Worm (Caenorhabditis elegans) whole organism, late embryonic: ENCODE results near the gene nas-15.

Experiments
- C08G9.2 ChIP-seq: sonication (generic microtip); optimal IDR thresholded peaks from 2 replicates; lab custom pipeline; 2016; ENCODE audit warnings: mild to moderate bottlenecking, missing genetic modification characterization, moderate library complexity, missing compliant biosample characterization
- C38D4.7 ChIP-seq: fragments of 200-800 bp; sonication (Bioruptor generic); optimal IDR thresholded peaks from 2 replicates; lab custom pipeline; 2018; ENCODE audit warnings: mild to moderate bottlenecking, missing genetic modification characterization, moderate library complexity, missing compliant biosample characterization
- K02D7.2 ChIP-seq: sonication (generic microtip); optimal IDR thresholded peaks from 2 replicates; lab custom pipeline; 2017; ENCODE audit warnings: mild to moderate bottlenecking, missing genetic modification characterization, missing compliant biosample characterization
- T23F11.4 ChIP-seq: fragments of 200-800 bp; sonication (Bioruptor generic); optimal IDR thresholded peaks from 2 replicates; lab custom pipeline; 2018; ENCODE audit warnings: mild to moderate bottlenecking, missing genetic modification characterization, missing compliant biosample characterization
- ahr-1 ChIP-seq: sonication (generic microtip); optimal IDR thresholded peaks from 2 replicates; lab custom pipeline; 2016; ENCODE audit warnings: missing genetic modification characterization, missing compliant biosample characterization
- ama-1 ChIP-seq: fragments of 150-350 bp; optimal IDR thresholded peaks from 2 replicates; lab custom pipeline; 2014
- ceh-14 ChIP-seq: sonication (generic microtip); optimal IDR thresholded peaks from 2 replicates; lab custom pipeline; 2016; ENCODE audit warnings: missing genotype, missing genetic modification characterization, missing compliant biosample characterization
- ceh-19 ChIP-seq: fragments of 200-800 bp; sonication (Bioruptor generic); optimal IDR thresholded peaks from 2 replicates; lab custom pipeline; 2018; ENCODE audit warnings: mild to moderate bottlenecking, missing genetic modification characterization, missing compliant biosample characterization
- ceh-30 ChIP-seq: fragments of 150-350 bp; optimal IDR thresholded peaks from 2 replicates; lab custom pipeline; 2014; ENCODE audit warnings: missing biosample characterization, missing genetic modification characterization
- ceh-31 ChIP-seq: sonication (generic microtip); optimal IDR thresholded peaks from 2 replicates; lab custom pipeline; 2016; ENCODE audit warnings: missing genetic modification characterization, missing compliant biosample characterization
- ceh-34 ChIP-seq: sonication (generic microtip); optimal IDR thresholded peaks from 2 replicates; lab custom pipeline; 2016; ENCODE audit warnings: mild to moderate bottlenecking, missing genetic modification characterization, missing compliant biosample characterization
- ceh-45 ChIP-seq: fragments of 200-800 bp; sonication (Bioruptor generic); IDR thresholded peaks from 2 replicates; pipeline ENCODE4 v1.3.6; 2022; ENCODE audit warnings: missing genetic modification reagents, missing genetic modification characterization, missing compliant biosample characterization
- ceh-48 ChIP-seq: sonication (generic microtip); optimal IDR thresholded peaks from 2 replicates; lab custom pipeline; 2016; ENCODE audit warnings: missing genetic modification characterization, inconsistent platforms, missing compliant biosample characterization
- ceh-6 ChIP-seq: fragments of 200-800 bp; sonication (Bioruptor generic); optimal IDR thresholded peaks from 2 replicates; lab custom pipeline; 2018; ENCODE audit warnings: mild to moderate bottlenecking, missing genetic modification characterization, missing compliant biosample characterization
- ceh-9 ChIP-seq: sonication (generic microtip); optimal IDR thresholded peaks from 2 replicates; lab custom pipeline; 2016; ENCODE audit warnings: mild to moderate bottlenecking, missing genetic modification characterization, inconsistent platforms, missing compliant biosample characterization
- elt-4 ChIP-seq: sonication (generic microtip); optimal IDR thresholded peaks from 2 replicates; lab custom pipeline; 2016; ENCODE audit warnings: missing genetic modification characterization, missing compliant biosample characterization
- ets-4 ChIP-seq: sonication (generic microtip); optimal IDR thresholded peaks from 2 replicates; lab custom pipeline; 2016; ENCODE audit warnings: missing genetic modification characterization, missing compliant biosample characterization
- eyg-1 ChIP-seq: sonication (generic microtip); optimal IDR thresholded peaks from 2 replicates; lab custom pipeline; 2016; ENCODE audit warnings: missing genotype, missing genetic modification characterization, missing compliant biosample characterization
- fax-1 ChIP-seq: sonication (generic microtip); optimal IDR thresholded peaks from 2 replicates; lab custom pipeline; 2016; ENCODE audit warnings: missing genotype, missing genetic modification characterization, missing compliant biosample characterization
- fkh-10 ChIP-seq: fragments of 150-350 bp; optimal IDR thresholded peaks from 2 replicates; lab custom pipeline; 2014; ENCODE audit warnings: missing biosample characterization, missing genetic modification reagents, missing genetic modification characterization
- gmeb-2 ChIP-seq: sonication (generic microtip); optimal IDR thresholded peaks from 2 replicates; lab custom pipeline; 2016; ENCODE audit warnings: missing genetic modification characterization, inconsistent platforms, missing compliant biosample characterization
- hlh-15 ChIP-seq: sonication (generic microtip); optimal IDR thresholded peaks from 2 replicates; lab custom pipeline; 2016; ENCODE audit warnings: missing genetic modification characterization, missing compliant biosample characterization
- hlh-30 ChIP-seq: sonication (generic microtip); optimal IDR thresholded peaks from 2 replicates; lab custom pipeline; 2017; ENCODE audit warnings: antibody characterized with exemption, missing genetic modification characterization, missing compliant biosample characterization; ENCODE audit not compliant: insufficient read depth
- hlh-6 ChIP-seq: sonication (generic microtip); optimal IDR thresholded peaks from 2 replicates; lab custom pipeline; 2016; ENCODE audit warnings: missing genotype, missing genetic modification characterization, missing compliant biosample characterization
- hlh-8 ChIP-seq: sonication (generic microtip); optimal IDR thresholded peaks from 2 replicates; lab custom pipeline; 2016; ENCODE audit warnings: missing genotype, missing genetic modification characterization, missing compliant biosample characterization
- lim-6 ChIP-seq: sonication (generic microtip); optimal IDR thresholded peaks from 2 replicates; lab custom pipeline; 2016; ENCODE audit warnings: missing genetic modification characterization, missing compliant biosample characterization
- madf-2 ChIP-seq: sonication (generic microtip); optimal IDR thresholded peaks from 2 replicates; lab custom pipeline; 2017; ENCODE audit warnings: missing genetic modification characterization, missing compliant biosample characterization
- nfya-1 ChIP-seq: sonication (generic microtip); optimal IDR thresholded peaks from 2 replicates; lab custom pipeline; 2017; ENCODE audit warnings: missing genetic modification characterization, mild to moderate bottlenecking, missing compliant biosample characterization, antibody characterized with exemption, moderate library complexity
- nhr-11 ChIP-seq: fragments of 150-350 bp; optimal IDR thresholded peaks from 2 replicates; lab custom pipeline; 2014; ENCODE audit warnings: missing biosample characterization, missing genetic modification characterization
- nhr-232 ChIP-seq: sonication (generic microtip); optimal IDR thresholded peaks from 2 replicates; lab custom pipeline; 2016; ENCODE audit warnings: missing genetic modification characterization, missing compliant biosample characterization
- odd-2 ChIP-seq: sonication (generic microtip); optimal IDR thresholded peaks from 2 replicates; lab custom pipeline; 2017; ENCODE audit warnings: antibody characterized with exemption, mild to moderate bottlenecking, missing genetic modification characterization, missing compliant biosample characterization
- pat-9 ChIP-seq: fragments of 200-800 bp; sonication (Bioruptor generic); optimal IDR thresholded peaks from 2 replicates; lab custom pipeline; 2018; ENCODE audit warnings: mild to moderate bottlenecking, missing genetic modification characterization, moderate library complexity, missing compliant biosample characterization
- pax-1 ChIP-seq: fragments of 150-350 bp; optimal IDR thresholded peaks from 2 replicates; lab custom pipeline; 2014; ENCODE audit warnings: missing biosample characterization, missing genetic modification characterization
- pha-2 ChIP-seq: sonication (generic microtip); optimal IDR thresholded peaks from 2 replicates; lab custom pipeline; 2017; ENCODE audit warnings: mild to moderate bottlenecking, missing genetic modification characterization, missing compliant biosample characterization
- pha-4 ChIP-seq: fragments of 150-350 bp; optimal IDR thresholded peaks from 2 replicates; lab custom pipeline; 2018; ENCODE audit warnings: missing biosample characterization, missing genetic modification reagents, missing genetic modification characterization
- pqm-1 ChIP-seq: sonication (generic microtip); optimal IDR thresholded peaks from 2 replicates; lab custom pipeline; 2016; ENCODE audit warnings: missing genetic modification characterization, missing compliant biosample characterization
- pros-1 ChIP-seq: fragments of 150-350 bp; optimal IDR thresholded peaks from 2 replicates; lab custom pipeline; 2014; ENCODE audit warnings: missing biosample characterization, missing genetic modification reagents, missing genetic modification characterization
- ref-2 ChIP-seq: sonication (generic microtip); optimal IDR thresholded peaks from 2 replicates; lab custom pipeline; 2016; ENCODE audit warnings: missing genetic modification characterization, missing compliant biosample characterization
- rnt-1 ChIP-seq: sonication (generic microtip); optimal IDR thresholded peaks from 2 replicates; lab custom pipeline; 2016; ENCODE audit warnings: missing genetic modification characterization, missing compliant biosample characterization
- sox-4 ChIP-seq: sonication (generic microtip); optimal IDR thresholded peaks from 2 replicates; lab custom pipeline; 2017; ENCODE audit warnings: mild to moderate bottlenecking, missing genetic modification characterization, inconsistent platforms, missing compliant biosample characterization
- syd-9 ChIP-seq: sonication (generic microtip); optimal IDR thresholded peaks from 2 replicates; lab custom pipeline; 2016; ENCODE audit warnings: mild to moderate bottlenecking, missing genetic modification characterization, moderate library complexity, missing compliant biosample characterization
- tbx-2 ChIP-seq: sonication (generic microtip); optimal IDR thresholded peaks from 2 replicates; lab custom pipeline; 2016; ENCODE audit warnings: missing genetic modification characterization, missing compliant biosample characterization
- tbx-7 ChIP-seq: sonication (generic microtip); optimal IDR thresholded peaks from 2 replicates; lab custom pipeline; 2016; ENCODE audit warnings: missing genotype, missing genetic modification characterization, missing compliant biosample characterization
- ttx-3 ChIP-seq: sonication (generic microtip); optimal IDR thresholded peaks from 2 replicates; lab custom pipeline; 2016; ENCODE audit warnings: missing genetic modification reagents, missing genetic modification characterization, missing compliant biosample characterization
- unc-3 ChIP-seq, 2 experiments: fragments of 200-800 bp in 1 of 2; sonication (Bioruptor generic) in 1 of 2; sonication (generic microtip) in 1 of 2; conservative IDR thresholded peaks in 1 of 2; optimal IDR thresholded peaks in 1 of 2; 2 replicates each; pipeline versions ENCODE4 v1.3.6 to Lab custom; 2016 to 2022; ENCODE audit warnings: missing compliant biosample characterization in 2 of 2, missing genetic modification characterization in 2 of 2, missing genetic modification reagents in 1 of 2
- unc-42 ChIP-seq: sonication (generic microtip); optimal IDR thresholded peaks from 2 replicates; lab custom pipeline; 2016; ENCODE audit warnings: missing genotype, missing genetic modification characterization, missing compliant biosample characterization
- unc-55 ChIP-seq: sonication (generic microtip); optimal IDR thresholded peaks from 2 replicates; lab custom pipeline; 2017; ENCODE audit warnings: missing biosample characterization, missing genetic modification reagents, missing genetic modification characterization
- unc-86 ChIP-seq: sonication (generic microtip); optimal IDR thresholded peaks from 2 replicates; lab custom pipeline; 2016; ENCODE audit warnings: missing genetic modification characterization, missing compliant biosample characterization
- ztf-16 ChIP-seq: sonication (generic microtip); optimal IDR thresholded peaks from 2 replicates; lab custom pipeline; 2017; ENCODE audit warnings: missing genetic modification characterization, missing compliant biosample characterization

nas-15 gene

ce11 chrX:777421-777820 is at the start of gene nas-15:
TSS of gene nas-15 (plus strand) at chrX:777721.
- TF ChIP-seq unc-3 (GFP tag; conservative IDR thresholded peaks at IDR 0.05; lab: Robert Waterston, UW) (no peak), unc-3 (tag; optimal IDR thresholded peaks at IDR 0.05; lab: Kevin White, UChicago) (no peak), ceh-31 (tag; lab: Kevin White, UChicago) (no peak), C08G9.2 (tag; lab: Kevin White, UChicago) (no peak), elt-4 (no peak), hlh-15 (tag; lab: Kevin White, UChicago) (no peak), lim-6 (no peak), ceh-30 (no peak), pros-1 (tag; lab: Kevin White, UChicago) (no peak), pha-4 (no peak), unc-55 (GFP tag; lab: Kevin White, UChicago) (no peak), C38D4.7 (GFP tag; lab: Kevin White, UChicago) (no peak), ets-4 (tag; lab: Kevin White, UChicago) (no peak), tbx-7 (tag; lab: Kevin White, UChicago) (no peak), madf-2 (tag; lab: Kevin White, UChicago) (no peak), syd-9 (no peak), hlh-6 (tag; lab: Kevin White, UChicago) (no peak), fax-1 (tag; lab: Kevin White, UChicago) (no peak), pax-1 (no peak), ttx-3 (tag; lab: Kevin White, UChicago) (no peak)
- TF ChIP-seq, all 69 proteins: peak for 0

- no peak for TF ChIP-seq odd-2
- TF ChIP-seq ztf-16 (tag; lab: Kevin White, UChicago): no peak
- no peak for TF ChIP-seq pqm-1 (tag; lab: Kevin White, UChicago)
- TF ChIP-seq sox-4 (tag; lab: Kevin White, UChicago): no peak
- no peak for TF ChIP-seq C38D4.7 (GFP tag; lab: Kevin White, UChicago)
- peak; percentile 32 for TF ChIP-seq ceh-14
- TF ChIP-seq ceh-31 (tag; lab: Kevin White, UChicago): peak; percentile 90
- no peak for TF ChIP-seq ttx-3 (tag; lab: Kevin White, UChicago)
- TF ChIP-seq hlh-8 (tag; lab: Kevin White, UChicago): peak; percentile 69
- peak; percentile 85 for TF ChIP-seq ceh-34
- TF ChIP-seq ceh-19 (GFP tag; lab: Kevin White, UChicago): no peak
- TF ChIP-seq pros-1 (tag; lab: Kevin White, UChicago): peak; percentile 7
- TF ChIP-seq pha-2 (tag; lab: Kevin White, UChicago): no peak
- no peak for TF ChIP-seq T23F11.4 (GFP tag; lab: Kevin White, UChicago)
- TF ChIP-seq ahr-1: no peak
- peak; percentile 90 for TF ChIP-seq nfya-1
- peak; percentile 60 for TF ChIP-seq hlh-30 (tag; lab: Kevin White, UChicago)
- TF ChIP-seq elt-4: no peak
- no peak for TF ChIP-seq ceh-30
- TF ChIP-seq pha-4: no peak
- peak; percentile 20 for TF ChIP-seq C08G9.2 (tag; lab: Kevin White, UChicago)
- peak; percentile 52 for TF ChIP-seq hlh-6 (tag; lab: Kevin White, UChicago)
- TF ChIP-seq ref-2 (tag; lab: Kevin White, UChicago): peak; percentile 79
- TF ChIP-seq K02D7.2: no peak
- TF ChIP-seq ceh-9 (tag; lab: Kevin White, UChicago): no peak
- no peak for TF ChIP-seq ama-1 (lab: Kevin White, UChicago)
- peak; percentile 88 for TF ChIP-seq ceh-48 (tag; lab: Kevin White, UChicago)
- TF ChIP-seq gmeb-2 (tag; lab: Kevin White, UChicago): no peak
- peak; percentile 60 for TF ChIP-seq eyg-1 (tag; lab: Kevin White, UChicago)
- peak; percentile 32 for TF ChIP-seq fax-1 (tag; lab: Kevin White, UChicago)
- peak; percentile 95 for TF ChIP-seq unc-42 (tag; lab: Kevin White, UChicago)
- no peak for TF ChIP-seq unc-3 (GFP tag; conservative IDR thresholded peaks at IDR 0.05; lab: Robert Waterston, UW)
- TF ChIP-seq unc-3 (tag; optimal IDR thresholded peaks at IDR 0.05; lab: Kevin White, UChicago): no peak
- no peak for TF ChIP-seq tbx-7 (tag; lab: Kevin White, UChicago)
- no peak for TF ChIP-seq pat-9
- TF ChIP-seq unc-86: no peak
- TF ChIP-seq tbx-2 (tag; lab: Kevin White, UChicago): peak; percentile 79
- no peak for TF ChIP-seq ceh-6 (GFP tag; lab: Kevin White, UChicago)
- TF ChIP-seq ceh-45 (GFP tag; lab: Robert Waterston, UW): no peak
- TF ChIP-seq pax-1: peak; percentile 49
- TF ChIP-seq fkh-10: no peak
- peak; percentile 87 for TF ChIP-seq rnt-1 (tag; lab: Kevin White, UChicago)
- no peak for TF ChIP-seq nhr-232 (tag; lab: Kevin White, UChicago)
- TF ChIP-seq unc-55 (GFP tag; lab: Kevin White, UChicago): peak; percentile 43
- TF ChIP-seq nhr-11: no peak
Observed at ce11 chrX:727737-728136, 49.8 kb upstream of the nas-15 start.
